Worm (Caenorhabditis elegans): ENCODE measurements around the gene smf-3.

DNA sequence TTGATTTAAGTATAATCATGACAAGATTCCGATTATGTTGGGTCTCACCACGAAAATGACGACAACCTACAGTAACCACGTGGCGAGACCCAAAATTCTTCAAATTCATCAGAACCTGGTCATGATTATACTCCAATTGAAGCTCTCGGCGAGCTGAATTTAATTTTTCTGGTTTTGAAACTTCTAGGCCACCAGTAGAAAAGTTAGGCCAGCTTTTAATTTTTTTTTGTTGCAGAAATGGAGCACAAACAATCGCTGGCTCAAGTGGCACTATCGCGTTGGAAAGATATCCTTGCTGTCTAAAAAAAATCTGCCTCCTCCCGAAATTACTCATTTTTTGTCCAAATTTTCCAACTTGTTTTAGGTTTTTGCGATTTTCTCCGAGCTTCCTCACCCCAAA, 12.1 kb upstream of the smf-3 start:
- no peak for TF ChIP-seq mdl-1 (tag; optimal IDR thresholded peaks at IDR 0.05)
- TF ChIP-seq tbx-2 (tag; optimal IDR thresholded peaks at IDR 0.05): no peak
- no peak for TF ChIP-seq snpc-4 (tag; optimal IDR thresholded peaks at IDR 0.05)
- no peak for TF ChIP-seq zag-1 (tag; optimal IDR thresholded peaks at IDR 0.05)
- no peak for TF ChIP-seq pqm-1 (tag; optimal IDR thresholded peaks at IDR 0.05)
- no peak for TF ChIP-seq R02D3.7 (tag; optimal IDR thresholded peaks at IDR 0.05)
- no peak for TF ChIP-seq egl-27 (tag; optimal IDR thresholded peaks at IDR 0.05)
- TF ChIP-seq ama-1 (optimal IDR thresholded peaks at IDR 0.05): no peak
- TF ChIP-seq pha-4 (tag; optimal IDR thresholded peaks at IDR 0.05): no peak
- TF ChIP-seq unc-39 (tag; optimal IDR thresholded peaks at IDR 0.05): no peak
- no peak for TF ChIP-seq nhr-28 (tag; optimal IDR thresholded peaks at IDR 0.05)
- no peak for TF ChIP-seq mml-1 (tag; optimal IDR thresholded peaks at IDR 0.05)
- TF ChIP-seq nhr-77 (tag; optimal IDR thresholded peaks at IDR 0.05): no peak
- TF ChIP-seq ztf-11 (tag; optimal IDR thresholded peaks at IDR 0.05): no peak

All from whole organism, L3 larva.